Fruit fly (Drosophila melanogaster): ENCODE results near the gene inaF-C.

The inaF-C gene

dm6 chrX:11678539-11679040, 53.0 kb downstream of the inaF-C start, which contains the start of the genes Vlet and bif:
Gene Vlet, minus strand, starts transcription at chrX:11678589.
Gene bif, plus strand, starts transcription at chrX:11678970.
- TF ChIP-seq CG12768 (GFP tag; optimal IDR thresholded peaks at IDR 0.05) = no peak
- peak; percentile 12 for TF ChIP-seq tj (GFP tag; optimal IDR thresholded peaks at IDR 0.05)
- TF ChIP-seq Hr96 (GFP tag; optimal IDR thresholded peaks at IDR 0.05) = peak; percentile 55
- TF ChIP-seq cic (GFP tag; optimal IDR thresholded peaks at IDR 0.05) = no peak
- TF ChIP-seq bab1 (GFP tag; optimal IDR thresholded peaks at IDR 0.05) = peak; percentile 62
- TF ChIP-seq kay (GFP tag; ENCODE audit: borderline replicate concordance) = peak; percentile 77
- TF ChIP-seq CG33017 (tag; optimal IDR thresholded peaks at IDR 0.05) = no peak
- peak; percentile 69 for TF ChIP-seq CG7101 (tag; optimal IDR thresholded peaks at IDR 0.05)
- TF ChIP-seq toe (GFP tag; optimal IDR thresholded peaks at IDR 0.05) = peak; percentile 52
- TF ChIP-seq CG14711 (tag; optimal IDR thresholded peaks at IDR 0.05) = peak; percentile 75
- TF ChIP-seq CG7045 (GFP tag; optimal IDR thresholded peaks at IDR 0.05) = peak; percentile 40
- no peak for TF ChIP-seq Clk (GFP tag; optimal IDR thresholded peaks at IDR 0.05)
- no peak for TF ChIP-seq cnc (optimal IDR thresholded peaks at IDR 0.05)
- peak; percentile 56 for TF ChIP-seq Crg-1 (GFP tag; optimal IDR thresholded peaks at IDR 0.05)
- peak; percentile 73 for TF ChIP-seq CG1620 (GFP tag; optimal IDR thresholded peaks at IDR 0.05)
- TF ChIP-seq CG5204 (GFP tag; optimal IDR thresholded peaks at IDR 0.05) = peak; percentile 37
- TF ChIP-seq CG11617 (GFP tag; optimal IDR thresholded peaks at IDR 0.05) = peak; percentile 82
- no peak for TF ChIP-seq pad (GFP tag; optimal IDR thresholded peaks at IDR 0.05)
- TF ChIP-seq Mnt (GFP tag; optimal IDR thresholded peaks at IDR 0.05) = peak; percentile 48
- TF ChIP-seq ovo (GFP tag; optimal IDR thresholded peaks at IDR 0.05) = peak; percentile 0
